Fruit fly (Drosophila melanogaster) whole organism, embryonic: ENCODE measurements around the gene CG34183.

ENCODE experiments used
- Ada2b ChIP-seq: fragments of 200-800 bp; sonication (Bioruptor generic); IDR thresholded peaks from 2 replicates; pipeline ENCODE4 v1.3.6; 2022; ENCODE audit warnings: missing biosample characterization, missing genetic modification characterization
- Asciz ChIP-seq: fragments of 200-800 bp; sonication (Bioruptor generic); optimal IDR thresholded peaks from 2 replicates; lab custom pipeline; 2017; ENCODE audit warnings: missing biosample characterization, mild to moderate bottlenecking, missing genetic modification characterization, missing genetic modification reagents
- B-H1 ChIP-seq: fragments of 200-800 bp; sonication (Bioruptor generic); IDR thresholded peaks from 3 replicates; pipeline ENCODE4 v1.3.6; 2022; ENCODE audit warnings: missing biosample characterization, missing genetic modification characterization
- CG10543 ChIP-seq: fragments of 200-800 bp; sonication (Bioruptor generic); optimal IDR thresholded peaks from 3 replicates; lab custom pipeline; 2017; ENCODE audit warnings: missing biosample characterization, mild to moderate bottlenecking, missing genetic modification characterization, moderate library complexity
- CG11093 ChIP-seq: fragments of 200-800 bp; sonication (Bioruptor generic); IDR thresholded peaks from 3 replicates; pipeline ENCODE4 v1.3.6; 2022; ENCODE audit warnings: missing biosample characterization, missing genetic modification characterization
- CG11696 ChIP-seq: fragments of 200-800 bp; sonication (Bioruptor generic); IDR thresholded peaks from 2 replicates; pipeline ENCODE4 v1.3.6; 2022; ENCODE audit warnings: missing biosample characterization, missing genetic modification characterization
- CG12659 ChIP-seq: fragments of 200-800 bp; sonication (Bioruptor generic); optimal IDR thresholded peaks from 3 replicates; lab custom pipeline; 2017; ENCODE audit warnings: mild to moderate bottlenecking, missing biosample characterization, missing genetic modification reagents, missing genetic modification characterization
- CG12942 ChIP-seq: fragments of 200-800 bp; sonication (Bioruptor generic); optimal IDR thresholded peaks from 3 replicates; lab custom pipeline; 2016; ENCODE audit warnings: missing biosample characterization, missing genetic modification characterization
- CG13123 ChIP-seq: fragments of 200-800 bp; sonication (Bioruptor generic); optimal IDR thresholded peaks from 2 replicates; lab custom pipeline; 2016; ENCODE audit warnings: missing biosample characterization, missing genetic modification characterization
- CG13775 ChIP-seq: fragments of 200-800 bp; sonication (Bioruptor generic); optimal IDR thresholded peaks from 3 replicates; lab custom pipeline; 2017; ENCODE audit warnings: missing biosample characterization, mild to moderate bottlenecking, missing genetic modification characterization
- CG14860 ChIP-seq: fragments of 200-800 bp; sonication (Bioruptor generic); IDR thresholded peaks from 3 replicates; pipeline ENCODE4 v1.3.6; 2022; ENCODE audit warnings: missing biosample characterization, missing genetic modification characterization; ENCODE audit not compliant: partially characterized antibody
- CG15011 ChIP-seq: fragments of 200-800 bp; sonication (Bioruptor generic); optimal IDR thresholded peaks from 3 replicates; lab custom pipeline; 2018; ENCODE audit warnings: missing biosample characterization, mild to moderate bottlenecking, missing genetic modification characterization
- CG16863 ChIP-seq: fragments of 200-800 bp; sonication (Bioruptor generic); optimal IDR thresholded peaks from 3 replicates; lab custom pipeline; 2016; ENCODE audit warnings: missing biosample characterization, missing genetic modification characterization
- CG17361 ChIP-seq: fragments of 200-800 bp; sonication (Bioruptor generic); IDR thresholded peaks from 3 replicates; pipeline ENCODE4 v1.3.6; 2022; ENCODE audit warnings: missing biosample characterization, missing genetic modification characterization
- CG2116 ChIP-seq: fragments of 200-800 bp; sonication (Bioruptor generic); optimal IDR thresholded peaks from 3 replicates; lab custom pipeline; 2018; ENCODE audit warnings: missing biosample characterization, mild to moderate bottlenecking, missing genetic modification characterization
- CG2120 ChIP-seq: fragments of 200-800 bp; sonication (Bioruptor generic); optimal IDR thresholded peaks from 3 replicates; lab custom pipeline; 2016; ENCODE audit warnings: missing biosample characterization, missing genetic modification characterization
- CG31224 ChIP-seq: fragments of 200-800 bp; sonication (Bioruptor generic); IDR thresholded peaks from 2 replicates; pipeline ENCODE4 v1.3.6; 2022; ENCODE audit warnings: missing biosample characterization, missing genetic modification characterization
- CG3163 ChIP-seq: fragments of 200-800 bp; sonication (Bioruptor generic); optimal IDR thresholded peaks from 3 replicates; lab custom pipeline; 2016; ENCODE audit warnings: missing biosample characterization, missing genetic modification characterization
- CG33557 ChIP-seq: fragments of 200-800 bp; sonication (Bioruptor generic); optimal IDR thresholded peaks from 2 replicates; lab custom pipeline; 2019; ENCODE audit warnings: missing biosample characterization, mild to moderate bottlenecking, missing genetic modification characterization, moderate library complexity
- CG4424 ChIP-seq: fragments of 200-800 bp; sonication (Bioruptor generic); optimal IDR thresholded peaks from 3 replicates; lab custom pipeline; 2016; ENCODE audit warnings: missing biosample characterization, missing genetic modification characterization
- CG6813 ChIP-seq: fragments of 200-800 bp; sonication (Bioruptor generic); optimal IDR thresholded peaks from 2 replicates; lab custom pipeline; 2017; ENCODE audit warnings: missing biosample characterization, missing genetic modification characterization, mild to moderate bottlenecking, moderate library complexity, missing genetic modification reagents
- CG8478 ChIP-seq: fragments of >200 bp; optimal IDR thresholded peaks from 2 replicates; lab custom pipeline; 2018
- CG9609 ChIP-seq: fragments of 200-800 bp; sonication (Bioruptor generic); optimal IDR thresholded peaks from 3 replicates; lab custom pipeline; 2016; ENCODE audit warnings: missing biosample characterization, missing genetic modification characterization
- CG9727 ChIP-seq: fragments of 200-800 bp; sonication (Bioruptor generic); optimal IDR thresholded peaks from 3 replicates; lab custom pipeline; 2017; ENCODE audit warnings: missing biosample characterization, mild to moderate bottlenecking, missing genetic modification characterization
- CG9817 ChIP-seq: fragments of 200-800 bp; sonication (Bioruptor generic); optimal IDR thresholded peaks from 2 replicates; lab custom pipeline; 2018; ENCODE audit warnings: missing biosample characterization, mild to moderate bottlenecking, missing genetic modification characterization, moderate library complexity
- Chrac-16 ChIP-seq: fragments of 200-800 bp; sonication (Bioruptor generic); optimal IDR thresholded peaks from 3 replicates; lab custom pipeline; 2016; ENCODE audit warnings: missing biosample characterization, missing genetic modification characterization
- Dad ChIP-seq: fragments of 200-800 bp; sonication (Bioruptor generic); optimal IDR thresholded peaks from 3 replicates; lab custom pipeline; 2016; ENCODE audit warnings: missing biosample characterization, missing genetic modification characterization
- Dbx ChIP-seq: fragments of 200-800 bp; sonication (Bioruptor generic); IDR thresholded peaks from 3 replicates; pipeline ENCODE4 v1.3.6; 2022; ENCODE audit warnings: missing biosample characterization, missing genetic modification characterization
- Dip3 ChIP-seq: fragments of 200-800 bp; sonication (Bioruptor generic); optimal IDR thresholded peaks from 3 replicates; lab custom pipeline; 2016; ENCODE audit warnings: missing biosample characterization, missing genetic modification characterization
- Fer1 ChIP-seq: fragments of 200-800 bp; sonication (Bioruptor generic); optimal IDR thresholded peaks from 2 replicates; lab custom pipeline; 2017; ENCODE audit warnings: missing biosample characterization, mild to moderate bottlenecking, missing genetic modification characterization
- MESR4 ChIP-seq: fragments of 200-800 bp; sonication (Bioruptor generic); optimal IDR thresholded peaks from 2 replicates; lab custom pipeline; 2018; ENCODE audit warnings: missing biosample characterization, mild to moderate bottlenecking, missing genetic modification characterization, moderate library complexity
- Med ChIP-seq: fragments of 200-800 bp; sonication (Bioruptor generic); peaks from one replicate; lab custom pipeline; 2016; ENCODE audit warnings: missing biosample characterization, missing genetic modification characterization, mild to moderate bottlenecking, inconsistent platforms, moderate library complexity
- NC2β ChIP-seq: fragments of 200-800 bp; sonication (Bioruptor generic); optimal IDR thresholded peaks from 2 replicates; lab custom pipeline; 2016; ENCODE audit warnings: missing biosample characterization, missing genetic modification characterization
- Optix ChIP-seq: fragments of 200-800 bp; sonication (Bioruptor generic); IDR thresholded peaks from 3 replicates; pipeline ENCODE4 v1.3.6; 2022; ENCODE audit warnings: missing biosample characterization, missing genetic modification characterization
- Stat92E ChIP-seq, 3 experiments: fragments of >200 bp in 2 of 3; fragments of 200-800 bp in 1 of 3; sonication (Bioruptor generic) in 1 of 3; optimal IDR thresholded peaks; 2 replicates each; lab custom pipeline; 2017 to 2019; ENCODE audit warnings: missing biosample characterization in 3 of 3, missing genetic modification characterization in 3 of 3, mild to moderate bottlenecking in 1 of 3, moderate library complexity in 1 of 3
- az2 ChIP-seq: fragments of 200-800 bp; sonication (Bioruptor generic); optimal IDR thresholded peaks from 3 replicates; lab custom pipeline; 2016; ENCODE audit warnings: missing biosample characterization, missing genetic modification characterization
- disco-r ChIP-seq: fragments of 200-800 bp; sonication (Bioruptor generic); optimal IDR thresholded peaks from 2 replicates; lab custom pipeline; 2016; ENCODE audit warnings: missing biosample characterization, missing genetic modification characterization
- dmrt99B ChIP-seq: fragments of 200-800 bp; sonication (Bioruptor generic); optimal IDR thresholded peaks from 2 replicates; lab custom pipeline; 2018; ENCODE audit warnings: missing biosample characterization, mild to moderate bottlenecking, missing genetic modification characterization, moderate library complexity
- dpn ChIP-seq, 2 experiments: fragments of 200-800 bp; sonication (Bioruptor generic); optimal IDR thresholded peaks; 3 replicates each; lab custom pipeline; 2016; ENCODE audit warnings: missing biosample characterization in 2 of 2, missing genetic modification characterization in 2 of 2
- grn ChIP-seq: fragments of 200-800 bp; sonication (Bioruptor generic); optimal IDR thresholded peaks from 3 replicates; lab custom pipeline; 2017; ENCODE audit warnings: missing biosample characterization, missing genetic modification characterization
- ind ChIP-seq: fragments of 200-800 bp; sonication (Bioruptor generic); optimal IDR thresholded peaks from 3 replicates; lab custom pipeline; 2016; ENCODE audit warnings: missing biosample characterization, missing genetic modification characterization
- mirr ChIP-seq: fragments of 200-800 bp; sonication (Bioruptor generic); optimal IDR thresholded peaks from 3 replicates; lab custom pipeline; 2018; ENCODE audit warnings: missing biosample characterization, mild to moderate bottlenecking, missing genetic modification characterization
- psq ChIP-seq: fragments of 200-800 bp; sonication (Bioruptor generic); optimal IDR thresholded peaks from 2 replicates; lab custom pipeline; 2017; ENCODE audit warnings: missing biosample characterization, missing genetic modification characterization
- pum ChIP-seq: fragments of 200-800 bp; sonication (Bioruptor generic); optimal IDR thresholded peaks from 2 replicates; lab custom pipeline; 2016; ENCODE audit warnings: missing biosample characterization, missing genetic modification characterization
- ranshi ChIP-seq: fragments of 200-800 bp; sonication (Bioruptor generic); IDR thresholded peaks from 2 replicates; pipeline ENCODE4 v1.3.6; 2022; ENCODE audit warnings: missing biosample characterization, missing genetic modification characterization
- row ChIP-seq: fragments of 200-800 bp; sonication (Bioruptor generic); IDR thresholded peaks from 3 replicates; pipeline ENCODE4 v1.3.6; 2022; ENCODE audit warnings: missing biosample characterization, missing genetic modification characterization
- sc ChIP-seq, 3 experiments: fragments of >200 bp in 2 of 3; fragments of 200-800 bp in 1 of 3; sonication (Bioruptor generic) in 1 of 3; optimal IDR thresholded peaks; 2 replicates in 2 of 3; 3 replicates in 1 of 3; lab custom pipeline; 2017; ENCODE audit warnings: mild to moderate bottlenecking in 1 of 3, missing biosample characterization in 1 of 3, missing genetic modification characterization in 1 of 3, missing genetic modification reagents in 1 of 3
- sob ChIP-seq: fragments of 200-800 bp; sonication (Bioruptor generic); IDR thresholded peaks from 2 replicates; pipeline ENCODE4 v1.3.6; 2022; ENCODE audit warnings: missing biosample characterization, missing genetic modification characterization
- sr ChIP-seq: fragments of 200-800 bp; sonication (Bioruptor generic); IDR thresholded peaks from 3 replicates; pipeline ENCODE4 v1.3.6; 2022; ENCODE audit warnings: missing biosample characterization, missing genetic modification characterization
- ssp ChIP-seq: fragments of 200-800 bp; sonication (Bioruptor generic); IDR thresholded peaks from 2 replicates; pipeline ENCODE4 v1.3.6; 2022; ENCODE audit warnings: missing biosample characterization, missing genetic modification characterization
- stc ChIP-seq: fragments of 200-800 bp; sonication (Bioruptor generic); IDR thresholded peaks from 2 replicates; pipeline ENCODE4 v1.3.6; 2022; ENCODE audit warnings: missing biosample characterization, missing genetic modification characterization

Gene CG34183

DNA sequence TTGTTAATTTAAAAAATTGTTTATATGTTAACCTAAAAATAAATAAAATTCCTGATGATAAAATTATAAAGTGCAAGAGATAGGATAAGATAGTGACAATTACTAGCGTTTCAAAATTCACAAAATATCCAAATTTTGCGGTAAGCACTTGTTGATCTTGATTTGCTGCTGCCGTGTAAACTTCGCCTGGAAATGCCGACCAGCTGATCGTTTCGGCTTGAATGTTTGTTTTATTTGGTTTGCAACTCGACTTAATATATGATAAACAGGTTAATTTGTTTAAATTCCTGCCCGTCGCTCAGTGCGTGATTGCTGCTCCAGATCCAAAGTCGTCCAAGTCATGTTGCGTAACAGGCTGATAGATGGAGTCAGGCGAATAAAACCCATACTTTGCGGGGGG, 30.8 kb upstream of the CG34183 start, which contains the start of gene CG4592 (continued):
- TF ChIP-seq sc (optimal IDR thresholded peaks at IDR 0.05; lab: Kevin White, UChicago) (no peak), sc (GFP tag; optimal IDR thresholded peaks at IDR 0.05; lab: Kevin White, UChicago) (no peak), stc (GFP tag; lab: Robert Waterston, UW) (0 out of 2 replicates have a peak, but pooled peaks have one; percentile 17), az2 (peak; percentile 30), Dad (GFP tag; lab: Kevin White, UChicago) (peak; percentile 14), CG33557 (GFP tag; lab: Kevin White, UChicago) (no peak), CG9817 (tag; lab: Kevin White, UChicago) (peak; percentile 40), ranshi (GFP tag; lab: Robert Waterston, UW) (peak; percentile 66), CG6813 (GFP tag; lab: Kevin White, UChicago) (peak; percentile 17), ind (GFP tag; lab: Kevin White, UChicago) (peak; percentile 27), Stat92E (GFP tag; optimal IDR thresholded peaks at IDR 0.05; lab: Kevin White, UChicago) (no peak), MESR4 (GFP tag; lab: Kevin White, UChicago) (peak; percentile 21), Asciz (peak; percentile 53), CG3163 (no peak), ssp (GFP tag; lab: Robert Waterston, UW) (peak; percentile 14; the same call in 1 of the 2 replicates), CG10543 (GFP tag; lab: Kevin White, UChicago) (no peak), CG2116 (peak; percentile 38), row (GFP tag; lab: Robert Waterston, UW) (peak; percentile 81), CG11093 (GFP tag; lab: Robert Waterston, UW) (no peak), sr (GFP tag; lab: Robert Waterston, UW) (no peak), pum (GFP tag; lab: Kevin White, UChicago) (no peak), Ada2b (GFP tag; lab: Robert Waterston, UW) (peak; percentile 66), sob (GFP tag; lab: Robert Waterston, UW) (peak; percentile 65; the same call in 1 of the 2 replicates), CG31224 (peak; percentile 29; the same call in 1 of the 2 replicates), CG17361 (GFP tag; lab: Robert Waterston, UW) (no peak; the same call in 2 of the 3 replicates), CG14860 (GFP tag; lab: Robert Waterston, UW) (no peak), dmrt99B (no peak), disco-r (no peak), Fer1 (GFP tag; lab: Kevin White, UChicago) (no peak), B-H1 (peak; percentile 21; the same call in 1 of the 3 replicates), CG15011 (GFP tag; lab: Kevin White, UChicago) (peak; percentile 3), CG8478 (lab: Kevin White, UChicago) (no peak), Dbx (GFP tag; lab: Robert Waterston, UW) (peak; percentile 66; the same call in 2 of the 3 replicates), psq (GFP tag; lab: Kevin White, UChicago) (no peak), CG9609 (GFP tag; lab: Kevin White, UChicago) (peak; percentile 6), Med (peak; percentile 93), Chrac-16 (GFP tag; lab: Kevin White, UChicago) (peak; percentile 10), mirr (peak; percentile 50), CG13123 (GFP tag; lab: Kevin White, UChicago) (no peak), dpn (GFP tag; optimal IDR thresholded peaks at IDR 0.05; lab: Kevin White, UChicago) (peak; percentile 24 to 50), NC2β (GFP tag; lab: Kevin White, UChicago) (peak; percentile 25), CG9727 (GFP tag; lab: Kevin White, UChicago) (peak; percentile 64), CG12659 (GFP tag; lab: Kevin White, UChicago) (peak; percentile 63), grn (GFP tag; lab: Kevin White, UChicago) (no peak), CG4424 (GFP tag; lab: Kevin White, UChicago) (peak; percentile 62), CG16863 (GFP tag; lab: Kevin White, UChicago) (peak; percentile 39), Dip3 (GFP tag; lab: Kevin White, UChicago) (peak; percentile 18), CG2120 (GFP tag; lab: Kevin White, UChicago) (peak; percentile 71), CG11696 (GFP tag; lab: Robert Waterston, UW) (peak; percentile 49; the same call in 1 of the 2 replicates), CG13775 (peak; percentile 53), Optix (GFP tag; lab: Robert Waterston, UW) (0 out of 3 replicates have a peak, but pooled peaks have one; percentile 34), CG12942 (GFP tag; lab: Kevin White, UChicago) (peak; percentile 29)
